Worm (Caenorhabditis elegans): ENCODE measurements around the gene Y73F8A.12.
"Not testable (repeated sequence)": the region's sequence is repeated elsewhere in the genome, so short reads cannot be mapped to it uniquely, and the experiment has no call there.

DNA sequence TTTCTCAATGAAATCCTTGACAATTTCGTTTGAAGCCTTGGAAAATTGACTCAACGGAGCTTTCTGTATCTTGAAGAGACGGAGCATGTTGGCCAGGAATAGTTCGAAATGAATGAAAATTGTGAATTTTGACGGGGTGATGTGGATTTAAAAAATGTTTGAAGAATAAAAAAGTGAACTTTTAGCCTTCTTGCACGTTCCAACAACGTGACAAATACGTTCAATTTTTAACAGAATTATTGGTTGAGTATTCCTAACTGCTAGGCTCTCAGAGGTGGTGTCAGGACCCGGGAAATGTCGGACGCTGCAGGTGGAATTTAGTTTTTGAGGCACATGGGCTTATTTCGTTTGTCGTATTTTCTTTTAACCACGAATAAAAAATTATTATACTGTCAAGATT is at the start of gene Y73F8A.12:
- not testable (repeated sequence) for TF ChIP-seq T26A5.8 (tag; optimal IDR thresholded peaks at IDR 0.05); F22D6.2 (tag; optimal IDR thresholded peaks at IDR 0.05); fkh-3 (tag; optimal IDR thresholded peaks at IDR 0.05); F39B2.1 (GFP tag; IDR thresholded peaks at IDR 0.05); nhr-90 (tag; optimal IDR thresholded peaks at IDR 0.05); lsl-1 (GFP tag; optimal IDR thresholded peaks at IDR 0.05); lir-1 (GFP tag; conservative IDR thresholded peaks at IDR 0.05); sea-2 (GFP tag; IDR thresholded peaks at IDR 0.05); F52B5.7 (tag; optimal IDR thresholded peaks at IDR 0.05); pha-4 (tag; optimal IDR thresholded peaks at IDR 0.05)

Data from whole organism, young adult.